Worm (Caenorhabditis elegans) whole organism, L2 larva: ENCODE data around the gene ugt-9.

Experiments used
- ama-1 ChIP-seq: fragments of 150-350 bp; optimal IDR thresholded peaks from 2 replicates; lab custom pipeline; 2018; ENCODE audit warnings: inconsistent platforms
- egl-27 ChIP-seq: sonication (generic microtip); optimal IDR thresholded peaks from 3 replicates; lab custom pipeline; 2017; ENCODE audit warnings: missing biosample characterization, missing genetic modification reagents, missing genetic modification characterization
- elt-3 ChIP-seq: sonication (generic microtip); optimal IDR thresholded peaks from 2 replicates; lab custom pipeline; 2017; ENCODE audit warnings: missing biosample characterization, missing genetic modification characterization
- fos-1 ChIP-seq: fragments of 150-350 bp; optimal IDR thresholded peaks from 2 replicates; lab custom pipeline; 2014; ENCODE audit warnings: missing biosample characterization, missing genetic modification characterization
- lin-11 ChIP-seq: fragments of 150-350 bp; sonication (generic microtip); optimal IDR thresholded peaks from 2 replicates; lab custom pipeline; 2014; ENCODE audit warnings: missing biosample characterization, missing genetic modification characterization, inconsistent platforms, mixed read lengths
- nhr-12 ChIP-seq: fragments of 150-350 bp; optimal IDR thresholded peaks from 2 replicates; lab custom pipeline; 2014; ENCODE audit warnings: missing biosample characterization, missing genetic modification characterization
- nhr-237 ChIP-seq: fragments of 150-350 bp; optimal IDR thresholded peaks from 2 replicates; lab custom pipeline; 2014; ENCODE audit warnings: missing biosample characterization, missing genetic modification characterization
- sma-3 ChIP-seq: sonication (generic microtip); optimal IDR thresholded peaks from 2 replicates; lab custom pipeline; 2016; ENCODE audit warnings: missing genetic modification reagents, missing genetic modification characterization, missing compliant biosample characterization
- unc-62 ChIP-seq: fragments of 150-350 bp; optimal IDR thresholded peaks from 2 replicates; lab custom pipeline; 2014; ENCODE audit warnings: missing biosample characterization, missing genetic modification reagents, missing genetic modification characterization
- ztf-1 ChIP-seq: fragments of 200-800 bp; sonication (Bioruptor generic); conservative IDR thresholded peaks from 2 replicates; pipeline ENCODE4 v1.3.6; 2022; ENCODE audit warnings: missing genetic modification characterization, missing compliant biosample characterization
- ztf-11 ChIP-seq: sonication (generic microtip); optimal IDR thresholded peaks from 2 replicates; lab custom pipeline; 2017; ENCODE audit warnings: missing biosample characterization, missing genetic modification characterization

ce11 chrV:4885372-4885771 lies 10.5 kb upstream of the ugt-9 start, which contains the start of gene T19H12.3:
- TF ChIP-seq ztf-1 (GFP tag; lab: Robert Waterston, UW): no peak
- no peak for TF ChIP-seq nhr-12 (tag; lab: Kevin White, UChicago)
- TF ChIP-seq unc-62 (GFP tag; lab: Kevin White, UChicago): no peak
- TF ChIP-seq sma-3 (GFP tag; lab: Kevin White, UChicago): no peak
- TF ChIP-seq lin-11 (tag; lab: Kevin White, UChicago): no peak
- TF ChIP-seq elt-3 (tag; lab: Kevin White, UChicago): no peak
- TF ChIP-seq ama-1: no peak
- no peak for TF ChIP-seq nhr-237 (tag; lab: Kevin White, UChicago)
- TF ChIP-seq ztf-11 (tag; lab: Kevin White, UChicago): no peak
- TF ChIP-seq fos-1 (tag; lab: Kevin White, UChicago): no peak
- TF ChIP-seq egl-27 (tag; lab: Kevin White, UChicago): no peak
